Fruit fly (Drosophila melanogaster) whole organism, embryonic: ENCODE measurements around the gene Ret.

ENCODE experiments used
- Asciz ChIP-seq: fragments of 200-800 bp; sonication (Bioruptor generic); optimal IDR thresholded peaks from 2 replicates; lab custom pipeline; 2017; ENCODE audit warnings: missing biosample characterization, mild to moderate bottlenecking, missing genetic modification characterization, missing genetic modification reagents
- C15 ChIP-seq: fragments of 200-800 bp; sonication (Bioruptor generic); IDR thresholded peaks from 3 replicates; pipeline ENCODE4 v1.3.6; 2022; ENCODE audit warnings: missing biosample characterization, missing genetic modification characterization
- CG10565 ChIP-seq: fragments of 200-800 bp; sonication (Bioruptor generic); optimal IDR thresholded peaks from 3 replicates; lab custom pipeline; 2016; ENCODE audit warnings: missing biosample characterization, mild to moderate bottlenecking, missing genetic modification characterization
- CG11398 ChIP-seq: fragments of 200-800 bp; sonication (Bioruptor generic); optimal IDR thresholded peaks from 2 replicates; lab custom pipeline; 2016; ENCODE audit warnings: missing biosample characterization, missing genetic modification characterization
- CG11560 ChIP-seq: fragments of 200-800 bp; sonication (Bioruptor generic); IDR thresholded peaks from 3 replicates; pipeline ENCODE4 v1.3.6; 2022; ENCODE audit warnings: missing biosample characterization, missing genetic modification characterization
- CG12299 ChIP-seq: fragments of 200-800 bp; sonication (Bioruptor generic); optimal IDR thresholded peaks from 2 replicates; lab custom pipeline; 2018; ENCODE audit warnings: missing biosample characterization, mild to moderate bottlenecking, missing genetic modification characterization
- CG13775 ChIP-seq: fragments of 200-800 bp; sonication (Bioruptor generic); optimal IDR thresholded peaks from 3 replicates; lab custom pipeline; 2017; ENCODE audit warnings: missing biosample characterization, mild to moderate bottlenecking, missing genetic modification characterization
- CG15601 ChIP-seq: fragments of 200-800 bp; sonication (Bioruptor generic); optimal IDR thresholded peaks from 3 replicates; lab custom pipeline; 2019; ENCODE audit warnings: missing biosample characterization, mild to moderate bottlenecking, missing genetic modification characterization, moderate library complexity
- CG18262 ChIP-seq: fragments of 200-800 bp; optimal IDR thresholded peaks from 3 replicates; lab custom pipeline; 2019; ENCODE audit warnings: missing biosample characterization, mild to moderate bottlenecking, missing genetic modification characterization, moderate library complexity
- CG18619 ChIP-seq: fragments of 200-800 bp; sonication (Bioruptor generic); optimal IDR thresholded peaks from 3 replicates; lab custom pipeline; 2017; ENCODE audit warnings: missing biosample characterization, mild to moderate bottlenecking, missing genetic modification characterization
- CG2120 ChIP-seq: fragments of 200-800 bp; sonication (Bioruptor generic); optimal IDR thresholded peaks from 3 replicates; lab custom pipeline; 2016; ENCODE audit warnings: missing biosample characterization, missing genetic modification characterization
- CG32772 ChIP-seq: fragments of 200-800 bp; sonication (Bioruptor generic); IDR thresholded peaks from 2 replicates; pipeline ENCODE4 v1.3.6; 2022; ENCODE audit warnings: missing biosample characterization, missing genetic modification characterization
- CG3281 ChIP-seq: fragments of 200-800 bp; sonication (Bioruptor generic); optimal IDR thresholded peaks from 3 replicates; lab custom pipeline; 2017; ENCODE audit warnings: missing biosample characterization, mild to moderate bottlenecking, missing genetic modification characterization
- CG3838 ChIP-seq: fragments of 200-800 bp; sonication (Bioruptor generic); optimal IDR thresholded peaks from 3 replicates; lab custom pipeline; 2016; ENCODE audit warnings: missing biosample characterization, missing genetic modification characterization
- CG6254 ChIP-seq: fragments of 200-800 bp; sonication (Bioruptor generic); optimal IDR thresholded peaks from 3 replicates; lab custom pipeline; 2017; ENCODE audit warnings: mild to moderate bottlenecking, missing biosample characterization, missing genetic modification reagents, missing genetic modification characterization
- CG6272 ChIP-seq: fragments of 200-800 bp; sonication (Bioruptor generic); IDR thresholded peaks from 2 replicates; pipeline ENCODE4 v1.3.6; 2022; ENCODE audit warnings: missing biosample characterization, missing genetic modification characterization
- CG6654 ChIP-seq: fragments of 200-800 bp; sonication (Bioruptor generic); optimal IDR thresholded peaks from 2 replicates; lab custom pipeline; 2017; ENCODE audit warnings: missing biosample characterization, mild to moderate bottlenecking, missing genetic modification characterization
- CG7556 ChIP-seq: fragments of 200-800 bp; sonication (Bioruptor generic); optimal IDR thresholded peaks from 2 replicates; lab custom pipeline; 2017; ENCODE audit warnings: missing biosample characterization, mild to moderate bottlenecking, missing genetic modification characterization
- CG7786 ChIP-seq: fragments of 200-800 bp; sonication (Bioruptor generic); optimal IDR thresholded peaks from 2 replicates; lab custom pipeline; 2016; ENCODE audit warnings: missing biosample characterization, missing genetic modification characterization
- CG8388 ChIP-seq: fragments of 200-800 bp; sonication (Bioruptor generic); optimal IDR thresholded peaks from 2 replicates; lab custom pipeline; 2019; ENCODE audit warnings: missing biosample characterization, mild to moderate bottlenecking, missing genetic modification characterization, moderate library complexity
- CG8924 ChIP-seq: fragments of 200-800 bp; optimal IDR thresholded peaks from 3 replicates; lab custom pipeline; 2019; ENCODE audit warnings: missing biosample characterization, mild to moderate bottlenecking, missing genetic modification characterization, moderate library complexity
- Chrac-16 ChIP-seq: fragments of 200-800 bp; sonication (Bioruptor generic); optimal IDR thresholded peaks from 3 replicates; lab custom pipeline; 2016; ENCODE audit warnings: missing biosample characterization, missing genetic modification characterization
- D19A ChIP-seq: fragments of 200-800 bp; optimal IDR thresholded peaks from 3 replicates; lab custom pipeline; 2019; ENCODE audit warnings: missing biosample characterization, mild to moderate bottlenecking, missing genetic modification characterization, moderate library complexity
- D19B ChIP-seq: fragments of 200-800 bp; sonication (Bioruptor generic); optimal IDR thresholded peaks from 2 replicates; lab custom pipeline; 2017; ENCODE audit warnings: missing biosample characterization, mild to moderate bottlenecking, missing genetic modification characterization
- Dip3 ChIP-seq: fragments of 200-800 bp; sonication (Bioruptor generic); optimal IDR thresholded peaks from 3 replicates; lab custom pipeline; 2016; ENCODE audit warnings: missing biosample characterization, missing genetic modification characterization
- E2f1 ChIP-seq: fragments of 200-800 bp; sonication (Bioruptor generic); IDR thresholded peaks from 2 replicates; pipeline ENCODE4 v1.3.6; 2022; ENCODE audit warnings: missing biosample characterization, missing genetic modification characterization
- E2f2 ChIP-seq: fragments of 200-800 bp; sonication (Bioruptor generic); IDR thresholded peaks from 2 replicates; pipeline ENCODE4 v1.3.6; 2022; ENCODE audit warnings: missing biosample characterization, missing genetic modification characterization
- Hr3 ChIP-seq: fragments of 200-800 bp; sonication (Bioruptor generic); optimal IDR thresholded peaks from 3 replicates; lab custom pipeline; 2016; ENCODE audit warnings: missing biosample characterization, missing genetic modification characterization
- Oli ChIP-seq: fragments of 200-800 bp; sonication (Bioruptor generic); optimal IDR thresholded peaks from 2 replicates; lab custom pipeline; 2018; ENCODE audit warnings: missing biosample characterization, mild to moderate bottlenecking, missing genetic modification characterization, moderate library complexity
- Opbp ChIP-seq: fragments of 200-800 bp; sonication (Bioruptor generic); IDR thresholded peaks from 3 replicates; pipeline ENCODE4 v1.3.6; 2022; ENCODE audit warnings: missing biosample characterization, missing genetic modification characterization; ENCODE audit not compliant: partially characterized antibody
- Pdp1 ChIP-seq, 2 experiments: fragments of 200-800 bp; sonication (Bioruptor generic); optimal IDR thresholded peaks; 3 replicates each; lab custom pipeline; 2016; ENCODE audit warnings: missing biosample characterization in 2 of 2, missing genetic modification characterization in 2 of 2, mild to moderate bottlenecking in 1 of 2, moderate library complexity in 1 of 2
- Ptx1 ChIP-seq: fragments of 200-800 bp; sonication (Bioruptor generic); IDR thresholded peaks from 2 replicates; pipeline ENCODE4 v1.3.6; 2022; ENCODE audit warnings: missing biosample characterization, missing genetic modification characterization
- Six4 ChIP-seq: fragments of 200-800 bp; sonication (Bioruptor generic); optimal IDR thresholded peaks from 2 replicates; lab custom pipeline; 2016; ENCODE audit warnings: missing biosample characterization, missing genetic modification characterization
- Ssrp ChIP-seq: fragments of 200-800 bp; sonication (Bioruptor generic); optimal IDR thresholded peaks from 2 replicates; lab custom pipeline; 2018; ENCODE audit warnings: missing biosample characterization, mild to moderate bottlenecking, missing genetic modification characterization, moderate library complexity
- Trl ChIP-seq, 3 experiments: fragments of >200 bp in 2 of 3; fragments of 200-800 bp in 1 of 3; sonication (Bioruptor generic) in 1 of 3; optimal IDR thresholded peaks; 2 replicates in 1 of 3; 3 replicates in 2 of 3; lab custom pipeline; 2016 to 2017; ENCODE audit warnings: missing biosample characterization in 1 of 3, missing genetic modification characterization in 1 of 3
- Usf ChIP-seq: fragments of 200-800 bp; sonication (Bioruptor generic); optimal IDR thresholded peaks from 2 replicates; lab custom pipeline; 2017; ENCODE audit warnings: missing genotype, missing biosample characterization, missing genetic modification characterization
- abd-A ChIP-seq: fragments of 200-800 bp; sonication (Bioruptor generic); optimal IDR thresholded peaks from 3 replicates; lab custom pipeline; 2019; ENCODE audit warnings: missing biosample characterization, mild to moderate bottlenecking, missing genetic modification characterization, moderate library complexity
- ci ChIP-seq: fragments of 200-800 bp; sonication (Bioruptor generic); IDR thresholded peaks from 3 replicates; pipeline ENCODE4 v1.3.6; 2022; ENCODE audit warnings: missing biosample characterization, missing genetic modification characterization
- disco-r ChIP-seq: fragments of 200-800 bp; sonication (Bioruptor generic); optimal IDR thresholded peaks from 2 replicates; lab custom pipeline; 2016; ENCODE audit warnings: missing biosample characterization, missing genetic modification characterization
- dmrt99B ChIP-seq: fragments of 200-800 bp; sonication (Bioruptor generic); optimal IDR thresholded peaks from 2 replicates; lab custom pipeline; 2018; ENCODE audit warnings: missing biosample characterization, mild to moderate bottlenecking, missing genetic modification characterization, moderate library complexity
- fd102C ChIP-seq: fragments of 200-800 bp; sonication (Bioruptor generic); optimal IDR thresholded peaks from 2 replicates; lab custom pipeline; 2018; ENCODE audit warnings: missing biosample characterization, mild to moderate bottlenecking, missing genetic modification characterization, moderate library complexity
- ftz-f1 ChIP-seq: fragments of 200-800 bp; sonication (Bioruptor generic); optimal IDR thresholded peaks from 2 replicates; lab custom pipeline; 2016; ENCODE audit warnings: missing biosample characterization, missing genetic modification characterization
- gsb ChIP-seq: fragments of 200-800 bp; sonication (Bioruptor generic); IDR thresholded peaks from 2 replicates; pipeline ENCODE4 v1.3.6; 2022; ENCODE audit warnings: missing biosample characterization, missing genetic modification characterization
- ind ChIP-seq: fragments of 200-800 bp; sonication (Bioruptor generic); optimal IDR thresholded peaks from 3 replicates; lab custom pipeline; 2016; ENCODE audit warnings: missing biosample characterization, missing genetic modification characterization
- jumu ChIP-seq: fragments of 200-800 bp; sonication (Bioruptor generic); optimal IDR thresholded peaks from 3 replicates; lab custom pipeline; 2016; ENCODE audit warnings: missing biosample characterization, missing genetic modification characterization
- lilli ChIP-seq: fragments of 200-800 bp; sonication (Bioruptor generic); optimal IDR thresholded peaks from 3 replicates; lab custom pipeline; 2016; ENCODE audit warnings: missing biosample characterization, missing genetic modification characterization
- pum ChIP-seq: fragments of 200-800 bp; sonication (Bioruptor generic); optimal IDR thresholded peaks from 2 replicates; lab custom pipeline; 2016; ENCODE audit warnings: missing biosample characterization, missing genetic modification characterization
- run ChIP-seq: fragments of 200-800 bp; sonication (Bioruptor generic); optimal IDR thresholded peaks from 3 replicates; lab custom pipeline; 2018; ENCODE audit warnings: missing biosample characterization, mild to moderate bottlenecking, missing genetic modification characterization
- sima ChIP-seq: fragments of 200-800 bp; sonication (Bioruptor generic); optimal IDR thresholded peaks from 2 replicates; lab custom pipeline; 2016; ENCODE audit warnings: missing biosample characterization, missing genetic modification characterization
- slbo ChIP-seq: fragments of 200-800 bp; sonication (Bioruptor generic); IDR thresholded peaks from 2 replicates; pipeline ENCODE4 v1.3.6; 2022; ENCODE audit warnings: missing biosample characterization, missing genetic modification characterization
- tx ChIP-seq: fragments of 200-800 bp; sonication (Bioruptor generic); optimal IDR thresholded peaks from 2 replicates; lab custom pipeline; 2016; ENCODE audit warnings: missing biosample characterization, missing genetic modification characterization
- wor ChIP-seq: fragments of 200-800 bp; sonication (Bioruptor generic); IDR thresholded peaks from 2 replicates; pipeline ENCODE4 v1.3.6; 2022; ENCODE audit warnings: missing biosample characterization, missing genetic modification characterization

The Ret gene

DNA sequence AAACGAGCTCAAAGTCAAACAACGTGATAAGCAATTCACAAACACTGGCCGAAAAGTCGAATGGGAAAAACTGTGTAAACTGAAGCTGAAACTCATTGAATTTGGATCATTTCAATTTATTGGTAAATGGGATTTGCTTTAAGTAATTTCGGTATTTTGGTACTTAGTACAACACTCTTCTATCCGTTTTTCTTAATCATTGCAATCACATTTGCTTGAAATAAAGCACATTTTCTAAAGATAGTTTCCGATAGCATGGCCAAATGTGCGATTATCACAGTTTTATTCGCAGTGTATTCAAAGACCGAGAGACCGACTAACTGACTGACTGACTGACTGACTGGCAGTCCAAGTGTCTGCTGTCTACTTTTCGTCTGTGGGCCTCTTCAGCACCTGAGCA, 2.1 kb downstream of the Ret start (continued):
- TF ChIP-seq Ptx1 (GFP tag; lab: Robert Waterston, UW), result 0 out of 2 replicates have a peak, but pooled peaks have one; percentile 15
- no peak for TF ChIP-seq CG8388 (GFP tag; lab: Kevin White, UChicago)
- peak in 1 of 2 experiments; percentile 7 for TF ChIP-seq Pdp1 (GFP tag; optimal IDR thresholded peaks at IDR 0.05; lab: Kevin White, UChicago)
- peak; percentile 26 for TF ChIP-seq CG18262 (tag; lab: Kevin White, UChicago)
- no peak for TF ChIP-seq Chrac-16 (GFP tag; lab: Kevin White, UChicago)
- peak; percentile 14 for TF ChIP-seq CG3281
- peak; percentile 9 for TF ChIP-seq D19A
- no peak for TF ChIP-seq wor
- TF ChIP-seq CG11560 (tag; lab: Robert Waterston, UW), result no peak
- no peak for TF ChIP-seq Ssrp (tag; lab: Kevin White, UChicago)
- TF ChIP-seq slbo, result peak; percentile 29; the same call in 1 of the 2 replicates
- no peak for TF ChIP-seq CG6654 (GFP tag; lab: Kevin White, UChicago)
- peak; percentile 11 for TF ChIP-seq CG7556 (GFP tag; lab: Kevin White, UChicago)
- no peak for TF ChIP-seq CG7786 (GFP tag; lab: Kevin White, UChicago)
- TF ChIP-seq ftz-f1, result no peak
- TF ChIP-seq CG12299 (tag; lab: Kevin White, UChicago), result no peak
- no peak for TF ChIP-seq jumu
- no peak for TF ChIP-seq sima (GFP tag; lab: Kevin White, UChicago)
- no peak for TF ChIP-seq E2f1 (GFP tag; lab: Robert Waterston, UW)
- no peak for TF ChIP-seq C15 (GFP tag; lab: Robert Waterston, UW)
- no peak for TF ChIP-seq Opbp
- no peak for TF ChIP-seq CG15601 (tag; lab: Kevin White, UChicago)
- TF ChIP-seq CG2120, result peak; percentile 23
- no peak for TF ChIP-seq CG11398 (GFP tag; lab: Kevin White, UChicago)
- no peak for TF ChIP-seq Hr3 (GFP tag; lab: Kevin White, UChicago)
- no peak for TF ChIP-seq tx (GFP tag; lab: Kevin White, UChicago)
- no peak for TF ChIP-seq Dip3 (GFP tag; lab: Kevin White, UChicago)
- TF ChIP-seq Usf (GFP tag; lab: Kevin White, UChicago), result peak; percentile 10
- no peak for TF ChIP-seq CG10565 (GFP tag; lab: Kevin White, UChicago)
- TF ChIP-seq pum (GFP tag; lab: Kevin White, UChicago), result no peak
- TF ChIP-seq ci (GFP tag; lab: Robert Waterston, UW), result no peak
- TF ChIP-seq CG6272, result no peak
- peak; percentile 28 for TF ChIP-seq dmrt99B (tag; lab: Kevin White, UChicago)
- TF ChIP-seq CG6254, result no peak
- TF ChIP-seq CG3838, result no peak
- peak; percentile 17 for TF ChIP-seq Oli (tag; lab: Kevin White, UChicago)
- no peak for TF ChIP-seq disco-r (GFP tag; lab: Kevin White, UChicago)
- TF ChIP-seq lilli (GFP tag; lab: Kevin White, UChicago), result peak; percentile 1
- TF ChIP-seq run, result no peak
- TF ChIP-seq CG8924 (tag; lab: Kevin White, UChicago), result peak; percentile 6
- TF ChIP-seq E2f2, result 0 out of 2 replicates have a peak, but pooled peaks have one; percentile 9
- TF ChIP-seq abd-A, result no peak
- no peak for TF ChIP-seq CG32772
- no peak for TF ChIP-seq Asciz (GFP tag; lab: Kevin White, UChicago)
- TF ChIP-seq fd102C (GFP tag; lab: Kevin White, UChicago), result no peak
- TF ChIP-seq gsb (GFP tag; lab: Robert Waterston, UW), result no peak
- no peak for TF ChIP-seq D19B
- TF ChIP-seq Trl (optimal IDR thresholded peaks at IDR 0.05; lab: Kevin White, UChicago), result no peak
- TF ChIP-seq Trl (GFP tag; optimal IDR thresholded peaks at IDR 0.05; lab: Kevin White, UChicago), result no peak
- TF ChIP-seq CG18619, result no peak
- no peak for TF ChIP-seq Six4 (GFP tag; lab: Kevin White, UChicago)
- peak; percentile 14 for TF ChIP-seq ind (GFP tag; lab: Kevin White, UChicago)
- TF ChIP-seq CG13775 (GFP tag; lab: Kevin White, UChicago), result no peak
